Worm (Caenorhabditis elegans) whole organism, late embryonic: Measurements from ENCODE around the gene F46C5.10.

Experiments
- C08G9.2 ChIP-seq: sonication (generic microtip); optimal IDR thresholded peaks from 2 replicates; lab custom pipeline; 2016; ENCODE audit warnings: mild to moderate bottlenecking, missing genetic modification characterization, moderate library complexity, missing compliant biosample characterization
- elt-2 ChIP-seq: sonication (generic microtip); optimal IDR thresholded peaks from 2 replicates; lab custom pipeline; 2016; ENCODE audit warnings: missing genetic modification reagents, missing genetic modification characterization, missing compliant biosample characterization
- lim-6 ChIP-seq: sonication (generic microtip); optimal IDR thresholded peaks from 2 replicates; lab custom pipeline; 2016; ENCODE audit warnings: missing genetic modification characterization, missing compliant biosample characterization

- TF ChIP-seq C08G9.2 (tag; lab: Kevin White, UChicago) (no peak), elt-2 (tag; lab: Kevin White, UChicago) (no peak), lim-6 (tag; lab: Kevin White, UChicago) (no peak)
These were observed 49.5 kb downstream of the F46C5.10 start for ce11 chrII:8769375-8769774.
